Worm (Caenorhabditis elegans) whole organism, mixed stage, embryonic: ENCODE data around the gene ins-13.

Experiments used
- M03D4.4 ChIP-seq: sonication (generic microtip); optimal IDR thresholded peaks from 2 replicates; lab custom pipeline; 2017; ENCODE audit warnings: mild to moderate bottlenecking, missing genetic modification characterization, missing compliant biosample characterization
- bed-3 ChIP-seq: fragments of 200-800 bp; sonication (Bioruptor generic); optimal IDR thresholded peaks from 3 replicates; lab custom pipeline; 2018; ENCODE audit warnings: mild to moderate bottlenecking, missing genetic modification characterization, moderate library complexity, missing compliant biosample characterization
- blmp-1 ChIP-seq: fragments of 150-350 bp; optimal IDR thresholded peaks from 2 replicates; lab custom pipeline; 2014; ENCODE audit warnings: missing biosample characterization, missing genetic modification characterization
- ceh-39 ChIP-seq: fragments of 150-350 bp; optimal IDR thresholded peaks from 2 replicates; lab custom pipeline; 2014; ENCODE audit warnings: missing biosample characterization, missing genetic modification characterization
- ceh-43 ChIP-seq: fragments of 200-800 bp; sonication (Bioruptor generic); optimal IDR thresholded peaks from 2 replicates; lab custom pipeline; 2018; ENCODE audit warnings: mild to moderate bottlenecking, missing genetic modification characterization, moderate library complexity, missing compliant biosample characterization
- ceh-83 ChIP-seq: fragments of 200-800 bp; sonication (Bioruptor generic); optimal IDR thresholded peaks from 2 replicates; lab custom pipeline; 2018; ENCODE audit warnings: mild to moderate bottlenecking, missing genetic modification characterization, missing compliant biosample characterization
- ces-1 ChIP-seq: fragments of 150-350 bp; optimal IDR thresholded peaks from 2 replicates; lab custom pipeline; 2014; ENCODE audit warnings: missing biosample characterization, missing genetic modification reagents, missing genetic modification characterization
- cnd-1 ChIP-seq: fragments of 200-800 bp; sonication (Bioruptor generic); optimal IDR thresholded peaks from 2 replicates; lab custom pipeline; 2018; ENCODE audit warnings: mild to moderate bottlenecking, missing genetic modification characterization, missing compliant biosample characterization
- drap-1 ChIP-seq: fragments of 200-800 bp; sonication (Bioruptor generic); optimal IDR thresholded peaks from 3 replicates; lab custom pipeline; 2018; ENCODE audit warnings: mild to moderate bottlenecking, missing genetic modification characterization, missing compliant biosample characterization
- elt-3 ChIP-seq: fragments of 150-350 bp; optimal IDR thresholded peaks from 2 replicates; lab custom pipeline; 2014; ENCODE audit warnings: missing biosample characterization, missing genetic modification characterization
- flh-1 ChIP-seq: fragments of 200-800 bp; sonication (Bioruptor generic); optimal IDR thresholded peaks from 2 replicates; lab custom pipeline; 2018; ENCODE audit warnings: mild to moderate bottlenecking, missing genetic modification characterization, moderate library complexity, missing compliant biosample characterization
- ham-2 ChIP-seq: fragments of 200-800 bp; sonication (Bioruptor generic); optimal IDR thresholded peaks from 2 replicates; lab custom pipeline; 2018; ENCODE audit warnings: mild to moderate bottlenecking, missing genetic modification characterization, missing compliant biosample characterization
- hlh-1 ChIP-seq: fragments of 150-350 bp; optimal IDR thresholded peaks from 2 replicates; lab custom pipeline; 2014; ENCODE audit warnings: missing biosample characterization, missing genetic modification reagents, missing genetic modification characterization
- lin-13 ChIP-seq: fragments of 150-350 bp; optimal IDR thresholded peaks from 2 replicates; lab custom pipeline; 2014; ENCODE audit warnings: missing biosample characterization, missing genetic modification characterization
- lin-32 ChIP-seq: fragments of 200-800 bp; sonication (Bioruptor generic); optimal IDR thresholded peaks from 2 replicates; lab custom pipeline; 2018; ENCODE audit warnings: mild to moderate bottlenecking, missing genetic modification characterization, missing compliant biosample characterization
- lsy-2 ChIP-seq: fragments of 150-350 bp; optimal IDR thresholded peaks from 2 replicates; lab custom pipeline; 2014; ENCODE audit warnings: missing biosample characterization, missing genetic modification characterization
- mab-5 ChIP-seq: fragments of 150-350 bp; optimal IDR thresholded peaks from 2 replicates; lab custom pipeline; 2014; ENCODE audit warnings: missing biosample characterization, missing genetic modification characterization
- mep-1 ChIP-seq: fragments of 150-350 bp; optimal IDR thresholded peaks from 2 replicates; lab custom pipeline; 2017; ENCODE audit warnings: missing biosample characterization, missing genetic modification reagents, missing genetic modification characterization, inconsistent platforms
- mls-2 ChIP-seq: sonication (generic microtip); optimal IDR thresholded peaks from 2 replicates; lab custom pipeline; 2016; ENCODE audit warnings: mild to moderate bottlenecking, missing genetic modification characterization, moderate library complexity, missing compliant biosample characterization
- nhr-12 ChIP-seq: fragments of 150-350 bp; optimal IDR thresholded peaks from 2 replicates; lab custom pipeline; 2014; ENCODE audit warnings: missing biosample characterization, missing genetic modification characterization
- nhr-2 ChIP-seq: fragments of 150-350 bp; optimal IDR thresholded peaks from 2 replicates; lab custom pipeline; 2014; ENCODE audit warnings: missing biosample characterization, missing genetic modification characterization
- nhr-237 ChIP-seq: fragments of 150-350 bp; optimal IDR thresholded peaks from 2 replicates; lab custom pipeline; 2014; ENCODE audit warnings: missing biosample characterization, missing genetic modification characterization
- nhr-28 ChIP-seq: fragments of 150-350 bp; optimal IDR thresholded peaks from 2 replicates; lab custom pipeline; 2014; ENCODE audit warnings: missing biosample characterization, missing genetic modification characterization
- nhr-76 ChIP-seq: sonication (generic microtip); optimal IDR thresholded peaks from 2 replicates; lab custom pipeline; 2017; ENCODE audit warnings: missing biosample characterization, missing genetic modification characterization
- pha-4 ChIP-seq: fragments of 150-350 bp; optimal IDR thresholded peaks from 2 replicates; lab custom pipeline; 2018; ENCODE audit warnings: missing biosample characterization, missing genetic modification reagents, missing genetic modification characterization
- sem-2 ChIP-seq: fragments of 200-800 bp; sonication (Bioruptor generic); optimal IDR thresholded peaks from 2 replicates; lab custom pipeline; 2018; ENCODE audit warnings: mild to moderate bottlenecking, missing genetic modification characterization, missing compliant biosample characterization
- snpc-4 ChIP-seq: fragments of 150-350 bp; optimal IDR thresholded peaks from 2 replicates; lab custom pipeline; 2014; ENCODE audit warnings: missing biosample characterization, missing genetic modification characterization
- sptf-1 ChIP-seq: sonication (generic microtip); optimal IDR thresholded peaks from 2 replicates; lab custom pipeline; 2017; ENCODE audit warnings: mild to moderate bottlenecking, missing genetic modification characterization, moderate library complexity, missing compliant biosample characterization
- tbx-8 ChIP-seq: fragments of 200-800 bp; sonication (Bioruptor generic); optimal IDR thresholded peaks from 2 replicates; lab custom pipeline; 2018; ENCODE audit warnings: mild to moderate bottlenecking, missing genetic modification characterization, moderate library complexity, missing compliant biosample characterization
- unc-39 ChIP-seq: fragments of 150-350 bp; optimal IDR thresholded peaks from 2 replicates; lab custom pipeline; 2014; ENCODE audit warnings: missing biosample characterization, missing genetic modification characterization
- unc-62 ChIP-seq: fragments of 150-350 bp; optimal IDR thresholded peaks from 2 replicates; lab custom pipeline; 2014; ENCODE audit warnings: missing biosample characterization, missing genetic modification reagents, missing genetic modification characterization
- zip-8 ChIP-seq: fragments of 150-350 bp; optimal IDR thresholded peaks from 2 replicates; lab custom pipeline; 2014; ENCODE audit warnings: missing biosample characterization, missing genetic modification characterization
- ztf-11 ChIP-seq: fragments of 150-350 bp; optimal IDR thresholded peaks from 2 replicates; lab custom pipeline; 2014; ENCODE audit warnings: missing biosample characterization, missing genetic modification characterization

Gene ins-13

DNA sequence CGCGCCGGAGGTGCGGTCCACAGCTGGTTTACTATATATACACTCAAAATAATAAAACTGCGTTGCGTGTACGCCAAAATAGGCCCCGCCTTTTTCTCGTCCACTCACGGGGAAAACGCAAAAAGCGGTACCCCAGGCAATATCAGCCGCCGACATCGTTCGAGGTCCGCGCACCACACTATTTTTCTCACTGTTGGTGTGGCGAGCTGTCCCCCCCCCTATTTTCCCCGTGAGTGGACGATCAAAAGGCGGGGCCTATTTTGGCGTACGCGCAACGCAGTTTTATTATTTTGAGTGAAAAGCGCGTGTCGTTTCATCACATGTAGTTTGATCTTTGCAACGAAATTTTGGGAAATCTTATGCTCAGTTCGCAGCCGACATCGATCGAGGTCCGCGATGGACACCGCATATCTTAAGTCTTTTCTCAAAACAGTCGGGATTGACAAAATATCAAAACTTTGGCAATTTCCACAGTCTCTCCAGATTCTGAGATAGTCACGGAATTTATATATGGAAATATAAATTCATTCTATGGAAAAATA is 20.5 kb upstream of the ins-13 start:
- TF ChIP-seq lsy-2 (no peak), unc-62 (GFP tag; lab: Kevin White, UChicago) (no peak), sptf-1 (tag; lab: Kevin White, UChicago) (no peak), hlh-1 (tag; lab: Kevin White, UChicago) (no peak)

DNA sequence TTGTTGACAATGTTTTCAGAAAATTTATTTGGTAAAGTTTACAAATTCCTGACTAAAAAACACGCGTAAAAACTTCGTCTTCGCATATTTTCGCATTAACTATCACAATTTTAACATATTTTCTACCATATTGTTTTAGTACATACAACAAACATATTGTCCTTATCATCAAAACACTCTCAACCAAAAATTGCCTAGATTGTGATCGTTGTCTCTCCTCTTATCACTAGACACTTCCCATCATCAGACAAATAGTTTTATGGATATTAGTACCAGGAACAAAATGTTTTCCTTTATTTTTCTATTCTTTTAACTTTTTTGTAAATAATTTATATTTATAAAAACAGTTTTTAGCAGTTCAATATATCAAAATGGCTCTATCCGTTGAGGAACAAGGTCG is 16.7 kb upstream of the ins-13 start, which contains the start of gene C17C3.3:
TSS of gene C17C3.3 (plus strand) at position 346 of the 400 bp plus-strand sequence.
- TF ChIP-seq ztf-11 (tag; lab: Kevin White, UChicago) (no peak), nhr-2 (tag; lab: Kevin White, UChicago) (no peak), bed-3 (GFP tag; lab: Kevin White, UChicago) (no peak), pha-4 (tag; lab: Kevin White, UChicago) (no peak), ham-2 (no peak), cnd-1 (no peak), hlh-1 (tag; lab: Kevin White, UChicago) (no peak), blmp-1 (tag; lab: Kevin White, UChicago) (no peak), snpc-4 (no peak), nhr-12 (tag; lab: Kevin White, UChicago) (no peak)

DNA sequence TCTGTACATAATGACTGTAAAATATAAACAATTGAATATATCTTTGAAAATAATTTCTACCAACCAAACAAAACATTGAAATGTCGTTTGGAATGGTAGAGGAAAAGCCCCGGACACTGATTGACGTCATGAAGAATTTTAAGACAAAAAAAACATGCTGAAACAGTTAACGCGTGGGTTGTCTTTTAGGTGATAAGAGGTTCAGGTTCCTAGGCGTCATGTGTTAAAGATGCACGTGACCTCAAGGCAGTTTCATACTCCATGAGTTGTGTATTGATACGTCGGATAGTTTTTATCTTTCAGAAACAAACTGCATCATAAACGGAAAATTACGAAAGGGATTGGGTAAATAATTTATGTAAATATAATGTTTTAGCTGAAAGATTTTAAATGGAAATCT is 12.5 kb upstream of the ins-13 start:
- TF ChIP-seq nhr-2 (tag; lab: Kevin White, UChicago) (no peak), lin-13 (no peak)
- TF ChIP-seq, all 35 proteins: peak for 0

DNA sequence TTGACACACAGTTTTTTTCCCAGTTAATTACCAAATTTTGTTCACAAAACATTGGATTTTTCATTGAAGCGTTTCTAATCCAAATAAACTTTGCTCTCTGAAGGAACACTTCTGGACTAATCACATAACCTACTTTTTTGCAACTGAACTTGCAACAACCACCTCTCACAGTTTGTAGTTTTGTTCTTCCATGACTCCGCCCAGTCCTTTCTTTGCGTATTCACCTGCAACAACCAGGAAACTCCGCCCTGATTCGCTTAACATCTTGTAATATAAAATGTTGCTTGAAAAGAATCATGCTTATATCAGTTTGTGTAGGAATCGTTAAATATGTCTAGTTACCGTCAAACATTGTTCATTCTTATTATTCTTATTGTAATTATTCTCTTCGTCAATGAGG is 11.8 kb upstream of the ins-13 start, which contains the start of gene ins-11:
TSS of gene ins-11 (plus strand) at position 301 of the 400 bp plus-strand sequence.
- TF ChIP-seq ztf-11 (tag; lab: Kevin White, UChicago) (no peak), drap-1 (GFP tag; lab: Kevin White, UChicago) (no peak), M03D4.4 (tag; lab: Kevin White, UChicago) (no peak), unc-39 (tag; lab: Kevin White, UChicago) (no peak), nhr-2 (tag; lab: Kevin White, UChicago) (no peak), elt-3 (tag; lab: Kevin White, UChicago) (no peak), mep-1 (tag; lab: Kevin White, UChicago) (no peak), nhr-76 (tag; lab: Kevin White, UChicago) (no peak), lsy-2 (no peak), mab-5 (tag; lab: Kevin White, UChicago) (no peak), sptf-1 (tag; lab: Kevin White, UChicago) (no peak), sem-2 (no peak), pha-4 (tag; lab: Kevin White, UChicago) (no peak), ces-1 (GFP tag; lab: Kevin White, UChicago) (no peak), blmp-1 (tag; lab: Kevin White, UChicago) (no peak), flh-1 (GFP tag; lab: Kevin White, UChicago) (no peak), bed-3 (GFP tag; lab: Kevin White, UChicago) (no peak)

DNA sequence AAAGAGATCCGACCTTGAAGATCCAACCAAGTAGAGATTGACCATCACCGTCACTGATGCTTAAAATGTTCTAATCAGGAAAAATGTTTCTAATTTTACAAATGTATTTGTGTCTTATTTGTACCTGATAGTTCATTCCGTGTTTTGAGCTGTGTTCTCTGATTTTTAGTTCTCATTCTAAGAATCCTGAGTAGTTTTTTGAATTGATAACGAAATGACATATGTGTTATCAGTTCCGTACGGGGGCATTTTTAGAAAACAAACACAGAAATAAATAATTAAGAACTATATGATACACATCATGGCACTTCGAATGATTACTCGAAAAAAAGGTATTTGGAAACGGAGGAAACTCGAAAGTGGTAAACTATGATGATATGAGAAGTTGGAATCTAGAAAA is 10.9 kb upstream of the ins-13 start:
- no peak for TF ChIP-seq nhr-28
- no peak for TF ChIP-seq lin-32 (GFP tag; lab: Kevin White, UChicago)
- TF ChIP-seq sem-2, result no peak
- no peak for TF ChIP-seq zip-8
- TF ChIP-seq ceh-43 (GFP tag; lab: Kevin White, UChicago), result no peak
- no peak for TF ChIP-seq ceh-83 (GFP tag; lab: Kevin White, UChicago)
- TF ChIP-seq ham-2, result no peak
- TF ChIP-seq unc-39 (tag; lab: Kevin White, UChicago), result no peak
- no peak for TF ChIP-seq pha-4 (tag; lab: Kevin White, UChicago)

DNA sequence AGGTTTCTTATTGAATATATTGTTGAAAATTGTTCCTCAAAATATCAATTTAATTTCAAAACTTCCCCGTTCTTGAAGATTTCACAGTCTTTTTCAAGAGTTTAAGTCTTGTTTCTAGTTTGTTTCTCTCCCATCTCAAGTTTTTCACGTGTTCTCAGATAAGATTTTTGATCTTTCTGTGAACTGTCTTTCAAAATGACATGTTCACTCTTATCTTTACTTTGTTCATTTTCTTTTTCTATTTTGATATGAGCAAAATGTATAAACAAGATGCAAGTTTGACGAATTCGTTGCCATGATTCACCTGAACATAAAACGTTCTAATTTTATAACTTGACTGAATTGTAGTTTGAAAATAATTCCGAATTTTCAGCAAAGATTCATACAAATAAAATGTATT is 10.1 kb upstream of the ins-13 start:
- TF ChIP-seq ztf-11 (tag; lab: Kevin White, UChicago) (no peak), lin-13 (no peak), lsy-2 (no peak), pha-4 (tag; lab: Kevin White, UChicago) (no peak), nhr-28 (no peak), mls-2 (tag; lab: Kevin White, UChicago) (no peak), nhr-237 (tag; lab: Kevin White, UChicago) (no peak), ceh-39 (no peak), zip-8 (no peak), tbx-8 (GFP tag; lab: Kevin White, UChicago) (no peak), flh-1 (GFP tag; lab: Kevin White, UChicago) (no peak), nhr-76 (tag; lab: Kevin White, UChicago) (no peak), sptf-1 (tag; lab: Kevin White, UChicago) (no peak), bed-3 (GFP tag; lab: Kevin White, UChicago) (no peak), ham-2 (no peak), M03D4.4 (tag; lab: Kevin White, UChicago) (no peak)
